Worm (Caenorhabditis elegans) whole organism, mixed stage, embryonic: ENCODE data around the gene srlf-21.
A peak's percentile ranks its signal among the peaks of the same experiment; 100 is the strongest.

Experiments used
- M03D4.4 ChIP-seq: sonication (generic microtip); optimal IDR thresholded peaks from 2 replicates; lab custom pipeline; 2017; ENCODE audit warnings: mild to moderate bottlenecking, missing genetic modification characterization, missing compliant biosample characterization
- bed-3 ChIP-seq: fragments of 200-800 bp; sonication (Bioruptor generic); optimal IDR thresholded peaks from 3 replicates; lab custom pipeline; 2018; ENCODE audit warnings: mild to moderate bottlenecking, missing genetic modification characterization, moderate library complexity, missing compliant biosample characterization
- blmp-1 ChIP-seq: fragments of 150-350 bp; optimal IDR thresholded peaks from 2 replicates; lab custom pipeline; 2014; ENCODE audit warnings: missing biosample characterization, missing genetic modification characterization
- ceh-39 ChIP-seq: fragments of 150-350 bp; optimal IDR thresholded peaks from 2 replicates; lab custom pipeline; 2014; ENCODE audit warnings: missing biosample characterization, missing genetic modification characterization
- ceh-43 ChIP-seq: fragments of 200-800 bp; sonication (Bioruptor generic); optimal IDR thresholded peaks from 2 replicates; lab custom pipeline; 2018; ENCODE audit warnings: mild to moderate bottlenecking, missing genetic modification characterization, moderate library complexity, missing compliant biosample characterization
- cnd-1 ChIP-seq: fragments of 200-800 bp; sonication (Bioruptor generic); optimal IDR thresholded peaks from 2 replicates; lab custom pipeline; 2018; ENCODE audit warnings: mild to moderate bottlenecking, missing genetic modification characterization, missing compliant biosample characterization
- drap-1 ChIP-seq: fragments of 200-800 bp; sonication (Bioruptor generic); optimal IDR thresholded peaks from 3 replicates; lab custom pipeline; 2018; ENCODE audit warnings: mild to moderate bottlenecking, missing genetic modification characterization, missing compliant biosample characterization
- elt-1 ChIP-seq: sonication (generic microtip); optimal IDR thresholded peaks from 2 replicates; lab custom pipeline; 2017; ENCODE audit warnings: missing genetic modification characterization, mild to moderate bottlenecking, missing compliant biosample characterization, antibody characterized with exemption, moderate library complexity, borderline replicate concordance; ENCODE audit not compliant: insufficient read depth
- hlh-1 ChIP-seq: fragments of 150-350 bp; optimal IDR thresholded peaks from 2 replicates; lab custom pipeline; 2014; ENCODE audit warnings: missing biosample characterization, missing genetic modification reagents, missing genetic modification characterization
- lin-13 ChIP-seq: fragments of 150-350 bp; optimal IDR thresholded peaks from 2 replicates; lab custom pipeline; 2014; ENCODE audit warnings: missing biosample characterization, missing genetic modification characterization
- lsy-2 ChIP-seq: fragments of 150-350 bp; optimal IDR thresholded peaks from 2 replicates; lab custom pipeline; 2014; ENCODE audit warnings: missing biosample characterization, missing genetic modification characterization
- mab-5 ChIP-seq: fragments of 150-350 bp; optimal IDR thresholded peaks from 2 replicates; lab custom pipeline; 2014; ENCODE audit warnings: missing biosample characterization, missing genetic modification characterization
- mls-2 ChIP-seq: sonication (generic microtip); optimal IDR thresholded peaks from 2 replicates; lab custom pipeline; 2016; ENCODE audit warnings: mild to moderate bottlenecking, missing genetic modification characterization, moderate library complexity, missing compliant biosample characterization
- nhr-12 ChIP-seq: fragments of 150-350 bp; optimal IDR thresholded peaks from 2 replicates; lab custom pipeline; 2014; ENCODE audit warnings: missing biosample characterization, missing genetic modification characterization
- nhr-2 ChIP-seq: fragments of 150-350 bp; optimal IDR thresholded peaks from 2 replicates; lab custom pipeline; 2014; ENCODE audit warnings: missing biosample characterization, missing genetic modification characterization
- nhr-237 ChIP-seq: fragments of 150-350 bp; optimal IDR thresholded peaks from 2 replicates; lab custom pipeline; 2014; ENCODE audit warnings: missing biosample characterization, missing genetic modification characterization
- nhr-28 ChIP-seq: fragments of 150-350 bp; optimal IDR thresholded peaks from 2 replicates; lab custom pipeline; 2014; ENCODE audit warnings: missing biosample characterization, missing genetic modification characterization
- nhr-76 ChIP-seq: sonication (generic microtip); optimal IDR thresholded peaks from 2 replicates; lab custom pipeline; 2017; ENCODE audit warnings: missing biosample characterization, missing genetic modification characterization
- pha-4 ChIP-seq: fragments of 150-350 bp; optimal IDR thresholded peaks from 2 replicates; lab custom pipeline; 2018; ENCODE audit warnings: missing biosample characterization, missing genetic modification reagents, missing genetic modification characterization
- sem-2 ChIP-seq: fragments of 200-800 bp; sonication (Bioruptor generic); optimal IDR thresholded peaks from 2 replicates; lab custom pipeline; 2018; ENCODE audit warnings: mild to moderate bottlenecking, missing genetic modification characterization, missing compliant biosample characterization
- snpc-4 ChIP-seq: fragments of 150-350 bp; optimal IDR thresholded peaks from 2 replicates; lab custom pipeline; 2014; ENCODE audit warnings: missing biosample characterization, missing genetic modification characterization
- sptf-1 ChIP-seq: sonication (generic microtip); optimal IDR thresholded peaks from 2 replicates; lab custom pipeline; 2017; ENCODE audit warnings: mild to moderate bottlenecking, missing genetic modification characterization, moderate library complexity, missing compliant biosample characterization
- tbx-8 ChIP-seq: fragments of 200-800 bp; sonication (Bioruptor generic); optimal IDR thresholded peaks from 2 replicates; lab custom pipeline; 2018; ENCODE audit warnings: mild to moderate bottlenecking, missing genetic modification characterization, moderate library complexity, missing compliant biosample characterization
- unc-39 ChIP-seq: fragments of 150-350 bp; optimal IDR thresholded peaks from 2 replicates; lab custom pipeline; 2014; ENCODE audit warnings: missing biosample characterization, missing genetic modification characterization
- ztf-11 ChIP-seq: fragments of 150-350 bp; optimal IDR thresholded peaks from 2 replicates; lab custom pipeline; 2014; ENCODE audit warnings: missing biosample characterization, missing genetic modification characterization

Gene srlf-21

ce11 chrV:890423-890822 lies at the start of gene srlf-21:
srlf-21 (minus strand) TSS chrV:890523.
- no peak for TF ChIP-seq nhr-12 (tag; lab: Kevin White, UChicago)
- TF ChIP-seq snpc-4 (tag; lab: Kevin White, UChicago), result no peak
- TF ChIP-seq bed-3 (GFP tag; lab: Kevin White, UChicago), result no peak
- TF ChIP-seq pha-4 (tag; lab: Kevin White, UChicago), result no peak
- TF ChIP-seq unc-39 (tag; lab: Kevin White, UChicago), result no peak
- TF ChIP-seq blmp-1 (tag; lab: Kevin White, UChicago), result no peak
- no peak for TF ChIP-seq M03D4.4 (tag; lab: Kevin White, UChicago)
- no peak for TF ChIP-seq tbx-8 (GFP tag; lab: Kevin White, UChicago)
- TF ChIP-seq lin-13 (tag; lab: Kevin White, UChicago), result no peak
- TF ChIP-seq, all 35 proteins: peak for 0

DNA sequence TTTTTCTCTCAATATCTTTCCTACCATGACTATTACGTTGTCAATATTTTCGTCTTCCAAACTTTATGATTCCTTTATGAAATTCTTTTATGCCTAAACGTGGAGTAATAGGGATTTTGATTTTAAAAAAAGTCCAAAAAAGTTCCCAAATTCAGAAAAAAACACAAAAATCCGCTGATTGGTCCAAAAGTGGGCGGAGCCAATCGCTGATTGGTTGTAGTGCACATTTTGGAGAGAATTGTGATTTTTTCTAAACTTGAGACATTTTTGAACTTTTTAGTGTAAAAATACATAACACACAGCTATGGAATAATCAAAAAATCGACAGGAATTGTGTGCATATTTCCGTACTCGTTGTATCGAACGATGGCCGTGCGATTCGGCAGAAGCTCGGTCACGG lies 49.0 kb upstream of the srlf-21 start:
- TF ChIP-seq blmp-1 (tag; lab: Kevin White, UChicago), result no peak
- no peak for TF ChIP-seq ceh-39
- TF ChIP-seq M03D4.4 (tag; lab: Kevin White, UChicago), result no peak
- TF ChIP-seq bed-3 (GFP tag; lab: Kevin White, UChicago), result no peak

DNA sequence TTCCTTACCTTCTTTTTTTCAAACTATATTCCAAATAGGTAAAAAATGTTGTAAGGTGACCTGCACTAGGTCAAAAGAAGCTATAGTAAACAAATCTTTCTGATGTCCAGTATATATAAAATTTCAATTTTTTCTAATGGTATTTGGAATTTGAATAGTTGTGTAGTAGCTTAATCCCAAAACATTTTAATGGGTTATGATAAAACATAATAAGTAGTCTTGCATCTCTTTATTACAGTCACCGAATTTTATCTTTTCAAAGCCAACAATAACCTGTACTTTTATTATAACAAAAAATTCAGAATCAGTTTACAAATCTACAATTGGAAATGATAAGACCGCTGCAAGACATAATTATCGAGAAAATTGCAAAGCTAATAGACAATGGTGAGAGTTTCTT lies 27.2 kb upstream of the srlf-21 start, which contains the start of gene H24K24.2:
Gene H24K24.2 (plus strand): TSS at position 301 of the 400 bp plus-strand sequence.
- TF ChIP-seq cnd-1 (no peak), ztf-11 (no peak), blmp-1 (tag; lab: Kevin White, UChicago) (no peak), tbx-8 (GFP tag; lab: Kevin White, UChicago) (no peak), ceh-39 (no peak)

- TF ChIP-seq nhr-76, result no peak
- TF ChIP-seq, all 35 proteins: peak for 0
Measured at ce11 chrV:915716-916115, 25.4 kb upstream of the srlf-21 start.

DNA sequence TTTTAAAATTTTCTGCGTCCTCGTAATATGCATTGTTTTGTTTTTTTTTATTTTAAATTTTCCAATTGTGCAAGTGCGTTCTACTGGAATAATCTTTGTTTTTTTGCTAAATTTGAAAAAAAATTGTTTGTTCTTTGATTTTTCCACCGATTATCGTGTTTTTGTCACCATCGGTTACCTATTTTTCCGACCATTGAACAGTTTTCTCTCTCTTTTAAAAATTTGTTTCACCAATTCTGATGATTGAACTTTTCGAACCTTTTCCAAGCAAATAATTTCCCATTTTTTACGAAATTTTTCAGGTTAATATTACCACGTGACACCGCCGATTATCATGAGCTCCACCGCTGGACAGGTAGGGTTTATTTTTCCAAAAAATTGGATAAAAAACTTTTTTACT lies 21.2 kb upstream of the srlf-21 start, which contains the start of gene adh-5:
Gene adh-5 (plus strand): TSS at position 301 of the 400 bp plus-strand sequence.
- no peak for TF ChIP-seq nhr-76
- TF ChIP-seq sptf-1 (tag; lab: Kevin White, UChicago), result no peak
- TF ChIP-seq mls-2 (tag; lab: Kevin White, UChicago), result no peak

DNA sequence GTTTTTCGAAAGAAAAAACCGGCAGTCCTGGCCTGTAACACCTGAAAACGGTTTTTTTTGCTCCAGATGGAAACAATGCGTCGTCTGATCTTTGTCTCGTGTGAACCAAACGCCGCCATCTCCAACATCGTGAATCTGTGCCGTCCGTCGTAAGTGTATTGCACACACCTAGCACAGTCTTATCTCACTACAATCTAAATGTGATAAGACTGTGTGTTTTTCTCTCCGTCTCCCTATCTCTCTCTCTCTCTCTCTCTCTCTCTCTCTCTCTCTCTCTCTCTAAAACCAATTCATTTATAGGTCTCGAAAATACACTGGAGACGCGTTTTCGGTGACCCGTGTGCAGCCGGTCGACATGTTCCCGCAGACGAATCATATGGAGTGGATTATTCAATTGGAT lies 20.3 kb upstream of the srlf-21 start:
- TF ChIP-seq lin-13 (tag; lab: Kevin White, UChicago) (no peak), elt-1 (peak; percentile 81)

DNA sequence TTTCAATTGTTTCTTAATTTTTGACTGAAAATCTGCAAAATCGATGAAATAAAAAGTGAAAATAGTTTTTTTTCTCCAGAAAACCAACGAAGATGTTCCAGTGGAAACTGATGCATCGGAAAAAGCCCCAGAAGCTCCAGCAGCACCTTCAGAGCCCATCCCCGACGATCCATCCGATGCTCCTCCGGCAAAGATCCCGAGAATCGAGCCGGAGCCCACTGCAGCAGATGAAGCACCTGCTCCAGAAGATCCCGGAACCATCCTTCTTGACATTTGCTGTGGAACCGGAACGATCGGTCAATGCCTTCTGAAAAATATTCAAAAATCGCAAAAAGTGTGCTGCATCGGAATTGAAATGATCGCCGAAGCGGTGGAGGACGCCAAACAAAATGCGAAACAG lies 18.4 kb upstream of the srlf-21 start:
- TF ChIP-seq nhr-2 (tag; lab: Kevin White, UChicago), result no peak
- no peak for TF ChIP-seq blmp-1 (tag; lab: Kevin White, UChicago)
- no peak for TF ChIP-seq hlh-1
- TF ChIP-seq pha-4 (tag; lab: Kevin White, UChicago), result no peak
- no peak for TF ChIP-seq nhr-28 (tag; lab: Kevin White, UChicago)
- TF ChIP-seq lin-13 (tag; lab: Kevin White, UChicago), result no peak
- TF ChIP-seq drap-1 (GFP tag; lab: Kevin White, UChicago), result no peak
- no peak for TF ChIP-seq cnd-1
- TF ChIP-seq nhr-237 (tag; lab: Kevin White, UChicago), result no peak
- TF ChIP-seq ceh-43 (GFP tag; lab: Kevin White, UChicago), result no peak
- no peak for TF ChIP-seq nhr-76
- no peak for TF ChIP-seq lsy-2 (tag; lab: Kevin White, UChicago)
- TF ChIP-seq bed-3 (GFP tag; lab: Kevin White, UChicago), result no peak
- no peak for TF ChIP-seq tbx-8 (GFP tag; lab: Kevin White, UChicago)
- no peak for TF ChIP-seq unc-39 (tag; lab: Kevin White, UChicago)
- no peak for TF ChIP-seq mab-5 (tag; lab: Kevin White, UChicago)
- TF ChIP-seq sem-2 (GFP tag; lab: Kevin White, UChicago), result no peak
- TF ChIP-seq M03D4.4 (tag; lab: Kevin White, UChicago), result no peak
- TF ChIP-seq, all 35 proteins: peak for 0
